Fruit fly (Drosophila melanogaster) whole organism, prepupa: ENCODE data around the gene Tango9.

Source experiments
- CG10631 ChIP-seq: fragments of 200-800 bp; sonication (Bioruptor generic); optimal IDR thresholded peaks from 2 replicates; lab custom pipeline; 2016; ENCODE audit warnings: missing biosample characterization, missing genetic modification characterization
- CG10669 ChIP-seq: fragments of 200-800 bp; sonication (Bioruptor generic); optimal IDR thresholded peaks from 3 replicates; lab custom pipeline; 2018; ENCODE audit warnings: missing biosample characterization, mild to moderate bottlenecking, missing genetic modification characterization, moderate library complexity
- CG11294 ChIP-seq: fragments of 200-800 bp; sonication (Bioruptor generic); IDR thresholded peaks from 2 replicates; pipeline ENCODE4 v1.3.6; 2022; ENCODE audit warnings: missing biosample characterization, missing genetic modification characterization
- CG11902 ChIP-seq: fragments of 200-800 bp; sonication (Bioruptor generic); optimal IDR thresholded peaks from 3 replicates; lab custom pipeline; 2016; ENCODE audit warnings: missing biosample characterization, missing genetic modification characterization
- CG3032 ChIP-seq: fragments of 200-800 bp; optimal IDR thresholded peaks from 2 replicates; lab custom pipeline; 2019; ENCODE audit warnings: missing biosample characterization, mild to moderate bottlenecking, missing genetic modification characterization, moderate library complexity
- CG32006 ChIP-seq: fragments of 200-800 bp; sonication (Bioruptor generic); optimal IDR thresholded peaks from 3 replicates; lab custom pipeline; 2017; ENCODE audit warnings: missing biosample characterization, mild to moderate bottlenecking, missing genetic modification characterization
- CG34406 ChIP-seq: fragments of 200-800 bp; sonication (Bioruptor generic); optimal IDR thresholded peaks from 3 replicates; lab custom pipeline; 2016; ENCODE audit warnings: missing biosample characterization, missing genetic modification characterization
- CG4318 ChIP-seq: fragments of 200-800 bp; sonication (Bioruptor generic); optimal IDR thresholded peaks from 3 replicates; lab custom pipeline; 2017; ENCODE audit warnings: missing biosample characterization, mild to moderate bottlenecking, missing genetic modification characterization
- CG6163 ChIP-seq: fragments of 200-800 bp; sonication (Bioruptor generic); IDR thresholded peaks from 3 replicates; pipeline ENCODE4 v1.3.6; 2022; ENCODE audit warnings: missing biosample characterization, missing genetic modification characterization
- CG6792 ChIP-seq: fragments of 200-800 bp; sonication (Bioruptor generic); optimal IDR thresholded peaks from 3 replicates; lab custom pipeline; 2016; ENCODE audit warnings: missing biosample characterization, missing genetic modification characterization
- CG6854 ChIP-seq: fragments of 200-800 bp; sonication (Bioruptor generic); optimal IDR thresholded peaks from 2 replicates; lab custom pipeline; 2017; ENCODE audit warnings: missing biosample characterization, mild to moderate bottlenecking, missing genetic modification characterization
- CG7368 ChIP-seq: fragments of 200-800 bp; sonication (Bioruptor generic); optimal IDR thresholded peaks from 3 replicates; lab custom pipeline; 2016; ENCODE audit warnings: missing biosample characterization, missing genetic modification characterization
- CG8119 ChIP-seq: fragments of 200-800 bp; sonication (Bioruptor generic); IDR thresholded peaks from 3 replicates; pipeline ENCODE4 v1.3.6; 2022; ENCODE audit warnings: missing biosample characterization, missing genetic modification characterization
- CG8319 ChIP-seq: fragments of 200-800 bp; sonication (Bioruptor generic); optimal IDR thresholded peaks from 3 replicates; lab custom pipeline; 2016; ENCODE audit warnings: missing biosample characterization, missing genetic modification characterization
- CG9139 ChIP-seq: fragments of 200-800 bp; sonication (Bioruptor generic); optimal IDR thresholded peaks from 3 replicates; lab custom pipeline; 2017; ENCODE audit warnings: missing biosample characterization, mild to moderate bottlenecking, missing genetic modification characterization
- Eip78C ChIP-seq: fragments of 200-800 bp; sonication (Bioruptor generic); peaks from one replicate; lab custom pipeline; 2016; ENCODE audit warnings: missing biosample characterization, missing genetic modification characterization
- Ets21C ChIP-seq: fragments of 200-800 bp; sonication (Bioruptor generic); optimal IDR thresholded peaks from 3 replicates; lab custom pipeline; 2016; ENCODE audit warnings: missing biosample characterization, missing genetic modification characterization
- Gug ChIP-seq: fragments of 200-800 bp; sonication (Bioruptor generic); IDR thresholded peaks from 2 replicates; pipeline ENCODE4 v1.3.6; 2022; ENCODE audit warnings: missing biosample characterization, missing genetic modification characterization
- Hr38 ChIP-seq: sonication (Bioruptor generic); optimal IDR thresholded peaks from 2 replicates; lab custom pipeline; 2016; ENCODE audit warnings: missing biosample characterization, missing genetic modification characterization
- Hr39 ChIP-seq: fragments of 200-800 bp; sonication (Bioruptor generic); optimal IDR thresholded peaks from 2 replicates; lab custom pipeline; 2016; ENCODE audit warnings: missing biosample characterization, missing genetic modification characterization
- Hr4 ChIP-seq: fragments of 200-800 bp; sonication (Bioruptor generic); optimal IDR thresholded peaks from 3 replicates; lab custom pipeline; 2016; ENCODE audit warnings: missing biosample characterization, missing genetic modification characterization
- Lpt ChIP-seq: fragments of 200-800 bp; sonication (Bioruptor generic); optimal IDR thresholded peaks from 3 replicates; lab custom pipeline; 2016; ENCODE audit warnings: missing biosample characterization, missing genetic modification characterization
- Smox ChIP-seq: fragments of 200-800 bp; sonication (Bioruptor generic); optimal IDR thresholded peaks from 3 replicates; lab custom pipeline; 2016; ENCODE audit warnings: missing biosample characterization, missing genetic modification characterization
- Sox102F ChIP-seq: fragments of 200-800 bp; sonication (Bioruptor generic); optimal IDR thresholded peaks from 2 replicates; lab custom pipeline; 2016; ENCODE audit warnings: missing biosample characterization, mild to moderate bottlenecking, missing genetic modification characterization
- acj6 ChIP-seq: fragments of 200-800 bp; sonication (Bioruptor generic); optimal IDR thresholded peaks from 3 replicates; lab custom pipeline; 2016; ENCODE audit warnings: missing biosample characterization, missing genetic modification characterization
- cyc ChIP-seq: fragments of 200-800 bp; sonication (Bioruptor generic); optimal IDR thresholded peaks from 3 replicates; lab custom pipeline; 2016; ENCODE audit warnings: missing biosample characterization, missing genetic modification characterization
- dac ChIP-seq: fragments of 200-800 bp; sonication (Bioruptor generic); optimal IDR thresholded peaks from 2 replicates; lab custom pipeline; 2017; ENCODE audit warnings: missing biosample characterization, mild to moderate bottlenecking, missing genetic modification characterization
- eg ChIP-seq: fragments of 200-800 bp; sonication (Bioruptor generic); IDR thresholded peaks from 3 replicates; pipeline ENCODE4 v1.3.6; 2022; ENCODE audit warnings: missing biosample characterization, missing genetic modification characterization
- esn ChIP-seq: fragments of 200-800 bp; sonication (Bioruptor generic); optimal IDR thresholded peaks from 2 replicates; lab custom pipeline; 2016; ENCODE audit warnings: missing biosample characterization, mild to moderate bottlenecking, missing genetic modification characterization, moderate library complexity
- fd85E ChIP-seq: fragments of 200-800 bp; sonication (Bioruptor generic); optimal IDR thresholded peaks from 3 replicates; lab custom pipeline; 2016; ENCODE audit warnings: missing biosample characterization, missing genetic modification characterization
- fkh ChIP-seq: fragments of 200-800 bp; sonication (Bioruptor generic); optimal IDR thresholded peaks from 3 replicates; lab custom pipeline; 2017; ENCODE audit warnings: missing biosample characterization, mild to moderate bottlenecking, missing genetic modification characterization, moderate library complexity
- lz ChIP-seq: fragments of 200-800 bp; sonication (Bioruptor generic); optimal IDR thresholded peaks from 3 replicates; lab custom pipeline; 2016; ENCODE audit warnings: missing biosample characterization, missing genetic modification characterization
- net ChIP-seq: fragments of 200-800 bp; sonication (Bioruptor generic); optimal IDR thresholded peaks from 3 replicates; lab custom pipeline; 2016; ENCODE audit warnings: missing biosample characterization, missing genetic modification characterization
- pdm3 ChIP-seq: fragments of 200-800 bp; sonication (Bioruptor generic); optimal IDR thresholded peaks from 3 replicates; lab custom pipeline; 2016; ENCODE audit warnings: missing biosample characterization, missing genetic modification characterization
- ss ChIP-seq, 2 experiments: fragments of 200-800 bp; sonication (Bioruptor generic); optimal IDR thresholded peaks; 2 replicates in 1 of 2; 3 replicates in 1 of 2; lab custom pipeline; 2017 to 2018; ENCODE audit warnings: mild to moderate bottlenecking in 2 of 2, missing biosample characterization in 2 of 2, missing genetic modification characterization in 2 of 2, moderate library complexity in 1 of 2
- svp ChIP-seq: fragments of 200-800 bp; sonication (Bioruptor generic); peaks from one replicate; lab custom pipeline; 2016; ENCODE audit warnings: missing biosample characterization, missing genetic modification characterization
- vri ChIP-seq: fragments of 200-800 bp; sonication (Bioruptor generic); optimal IDR thresholded peaks from 3 replicates; lab custom pipeline; 2016; ENCODE audit warnings: missing biosample characterization, mild to moderate bottlenecking, missing genetic modification characterization

Gene Tango9

dm6 chr3R:11969217-11969616 lies 5.5 kb downstream of the Tango9 start (continued):
- TF ChIP-seq CG11902 (GFP tag; lab: Kevin White, UChicago) (no peak), dac (GFP tag; lab: Kevin White, UChicago) (no peak), CG9139 (GFP tag; lab: Kevin White, UChicago) (no peak), CG8319 (GFP tag; lab: Kevin White, UChicago) (no peak), Ets21C (no peak), pdm3 (no peak), CG6792 (GFP tag; lab: Kevin White, UChicago) (no peak), Sox102F (GFP tag; lab: Kevin White, UChicago) (no peak), CG10669 (peak; percentile 9), Hr38 (GFP tag; lab: Kevin White, UChicago) (no peak), CG6163 (GFP tag; lab: Robert Waterston, UW) (peak; percentile 57; the same call in 2 of the 3 replicates), Gug (GFP tag; lab: Robert Waterston, UW) (peak; percentile 45; the same call in 1 of the 2 replicates), Hr39 (GFP tag; lab: Kevin White, UChicago) (no peak), svp (GFP tag; lab: Kevin White, UChicago) (peak; percentile 47), CG7368 (GFP tag; lab: Kevin White, UChicago) (no peak), cyc (GFP tag; lab: Kevin White, UChicago) (no peak), CG4318 (GFP tag; lab: Kevin White, UChicago) (no peak), lz (GFP tag; lab: Kevin White, UChicago) (no peak), fd85E (GFP tag; lab: Kevin White, UChicago) (no peak), Lpt (peak; percentile 37), ss (GFP tag; optimal IDR thresholded peaks at IDR 0.05; lab: Kevin White, UChicago) (no peak), CG32006 (GFP tag; lab: Kevin White, UChicago) (peak; percentile 73), Hr4 (GFP tag; lab: Kevin White, UChicago) (peak; percentile 64), esn (GFP tag; lab: Kevin White, UChicago) (no peak), eg (GFP tag; lab: Robert Waterston, UW) (peak; percentile 56; the same call in 1 of the 3 replicates), CG10631 (GFP tag; lab: Kevin White, UChicago) (peak; percentile 12), CG11294 (GFP tag; lab: Robert Waterston, UW) (no peak), net (GFP tag; lab: Kevin White, UChicago) (peak; percentile 36), CG6854 (GFP tag; lab: Kevin White, UChicago) (no peak), Smox (GFP tag; lab: Kevin White, UChicago) (no peak), CG8119 (GFP tag; lab: Robert Waterston, UW) (peak; percentile 70), CG3032 (tag; lab: Kevin White, UChicago) (no peak)

- TF ChIP-seq lz (GFP tag; lab: Kevin White, UChicago) (no peak), fkh (GFP tag; lab: Kevin White, UChicago) (peak; percentile 38), dac (GFP tag; lab: Kevin White, UChicago) (no peak), CG34406 (GFP tag; lab: Kevin White, UChicago) (no peak), Eip78C (peak; percentile 68), ss (GFP tag; optimal IDR thresholded peaks at IDR 0.05; lab: Kevin White, UChicago) (no peak), vri (GFP tag; lab: Kevin White, UChicago) (peak; percentile 46), svp (GFP tag; lab: Kevin White, UChicago) (peak; percentile 86), Sox102F (GFP tag; lab: Kevin White, UChicago) (no peak), acj6 (GFP tag; lab: Kevin White, UChicago) (no peak)
These were observed 6.5 kb downstream of the Tango9 start for dm6 chr3R:11968030-11968753.
